Fruit fly (Drosophila melanogaster): ENCODE results near the gene Ank2.

Gene Ank2

DNA sequence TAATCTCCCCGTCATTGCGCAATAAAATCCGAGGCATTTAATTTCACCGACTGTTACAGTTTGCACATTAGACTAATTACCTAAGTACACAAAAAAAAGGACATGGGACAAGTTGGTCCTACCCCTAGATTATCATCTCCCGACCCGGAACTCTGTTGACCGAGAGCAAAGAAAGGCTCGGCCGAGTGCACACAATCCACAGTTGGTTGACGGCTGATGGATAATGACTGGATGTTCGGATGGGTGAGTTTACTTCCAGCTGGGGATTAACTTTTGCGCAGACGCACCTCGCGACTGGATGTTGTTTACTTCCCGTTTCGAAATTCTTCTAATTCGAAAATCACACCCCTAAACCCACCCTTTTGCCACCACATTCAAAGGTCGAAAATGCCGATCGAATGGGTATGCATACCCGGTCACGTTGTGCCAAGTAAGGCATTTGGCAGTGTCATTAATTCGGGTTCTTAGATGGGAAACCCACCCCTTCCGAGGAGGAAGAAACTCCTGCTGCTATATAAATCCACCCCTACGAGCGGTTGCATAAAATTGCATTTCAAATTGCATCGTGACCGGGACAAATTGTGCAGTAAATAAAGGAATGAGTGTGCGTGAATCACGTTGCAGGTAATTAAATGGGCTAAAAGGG lies 3.8 kb downstream of the Ank2 start:
- TF ChIP-seq CG12605 (GFP tag; IDR thresholded peaks at IDR 0.05) (peak; percentile 82), CG8301 (tag; optimal IDR thresholded peaks at IDR 0.05) (no peak)

DNA sequence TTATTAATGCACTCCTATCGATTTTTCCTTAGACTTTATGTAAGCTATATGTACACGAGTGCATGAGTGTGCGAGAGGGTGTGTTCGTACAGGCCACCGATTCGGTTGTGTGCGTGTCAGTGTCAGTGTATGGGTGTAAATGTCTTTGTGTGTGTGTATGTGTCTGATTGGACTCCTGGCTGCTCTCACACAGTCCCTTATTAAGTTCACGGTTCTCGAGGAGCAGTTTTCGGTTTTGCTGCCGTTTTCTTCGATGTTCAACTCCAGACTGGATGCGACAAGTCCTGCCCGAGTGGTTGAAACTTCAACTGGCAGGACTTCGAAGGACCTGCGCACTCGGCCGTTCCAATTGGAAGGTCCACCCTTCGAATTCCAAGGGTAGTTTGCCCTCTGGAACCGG lies 4.8 kb downstream of the Ank2 start:
- TF ChIP-seq CG14655 (GFP tag; optimal IDR thresholded peaks at IDR 0.05) (no peak), Snoo (tag; optimal IDR thresholded peaks at IDR 0.05) (no peak), Pif1A (GFP tag; optimal IDR thresholded peaks at IDR 0.05) (no peak), CG15710 (tag; optimal IDR thresholded peaks at IDR 0.05) (no peak), Pif1B (GFP tag; optimal IDR thresholded peaks at IDR 0.05) (no peak), D1 (tag; optimal IDR thresholded peaks at IDR 0.05) (no peak), CG32121 (GFP tag; IDR thresholded peaks at IDR 0.05) (no peak), CG17806 (tag; optimal IDR thresholded peaks at IDR 0.05) (no peak), EcR (GFP tag; optimal IDR thresholded peaks at IDR 0.05) (no peak), CG9948 (tag; optimal IDR thresholded peaks at IDR 0.05) (no peak), CG8301 (tag; optimal IDR thresholded peaks at IDR 0.05) (no peak), gl (tag; optimal IDR thresholded peaks at IDR 0.05) (no peak), rn (GFP tag; IDR thresholded peaks at IDR 0.05) (no peak), CG12605 (GFP tag; IDR thresholded peaks at IDR 0.05) (no peak)

DNA sequence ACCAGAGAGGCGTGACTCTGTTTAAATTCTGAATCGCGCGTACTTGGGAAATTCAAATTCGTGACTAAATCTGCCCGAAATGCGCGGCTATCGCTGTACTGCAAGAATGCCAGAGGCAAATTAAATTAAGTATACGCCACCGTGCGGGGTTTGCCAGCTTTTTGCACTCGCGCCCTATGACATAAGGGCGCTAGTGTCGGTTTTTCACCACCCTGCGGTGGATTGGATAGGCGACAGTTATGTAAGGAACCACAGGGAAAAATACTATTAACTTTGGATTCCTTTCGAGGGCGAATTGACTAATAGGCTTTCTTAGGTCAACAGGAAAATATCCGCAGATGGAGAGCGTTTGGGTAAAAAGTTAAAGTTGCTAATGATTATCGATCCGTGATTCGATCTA lies 22.6 kb downstream of the Ank2 start, which contains the start of gene CG44195:
Gene CG44195, minus strand, starts transcription at position 101 of the 400 bp plus-strand sequence.
- TF ChIP-seq CG8301 (tag; optimal IDR thresholded peaks at IDR 0.05): no peak
- no peak for TF ChIP-seq CG14655 (GFP tag; optimal IDR thresholded peaks at IDR 0.05)
- no peak for TF ChIP-seq CG13204 (GFP tag; optimal IDR thresholded peaks at IDR 0.05)
- no peak for TF ChIP-seq CG10348 (GFP tag; IDR thresholded peaks at IDR 0.05)
- TF ChIP-seq CG12605 (GFP tag; IDR thresholded peaks at IDR 0.05): no peak
- TF ChIP-seq CG17806 (tag; optimal IDR thresholded peaks at IDR 0.05): no peak
- TF ChIP-seq CG9948 (tag; optimal IDR thresholded peaks at IDR 0.05): no peak
- TF ChIP-seq fd96Ca (GFP tag; IDR thresholded peaks at IDR 0.05): no peak

DNA sequence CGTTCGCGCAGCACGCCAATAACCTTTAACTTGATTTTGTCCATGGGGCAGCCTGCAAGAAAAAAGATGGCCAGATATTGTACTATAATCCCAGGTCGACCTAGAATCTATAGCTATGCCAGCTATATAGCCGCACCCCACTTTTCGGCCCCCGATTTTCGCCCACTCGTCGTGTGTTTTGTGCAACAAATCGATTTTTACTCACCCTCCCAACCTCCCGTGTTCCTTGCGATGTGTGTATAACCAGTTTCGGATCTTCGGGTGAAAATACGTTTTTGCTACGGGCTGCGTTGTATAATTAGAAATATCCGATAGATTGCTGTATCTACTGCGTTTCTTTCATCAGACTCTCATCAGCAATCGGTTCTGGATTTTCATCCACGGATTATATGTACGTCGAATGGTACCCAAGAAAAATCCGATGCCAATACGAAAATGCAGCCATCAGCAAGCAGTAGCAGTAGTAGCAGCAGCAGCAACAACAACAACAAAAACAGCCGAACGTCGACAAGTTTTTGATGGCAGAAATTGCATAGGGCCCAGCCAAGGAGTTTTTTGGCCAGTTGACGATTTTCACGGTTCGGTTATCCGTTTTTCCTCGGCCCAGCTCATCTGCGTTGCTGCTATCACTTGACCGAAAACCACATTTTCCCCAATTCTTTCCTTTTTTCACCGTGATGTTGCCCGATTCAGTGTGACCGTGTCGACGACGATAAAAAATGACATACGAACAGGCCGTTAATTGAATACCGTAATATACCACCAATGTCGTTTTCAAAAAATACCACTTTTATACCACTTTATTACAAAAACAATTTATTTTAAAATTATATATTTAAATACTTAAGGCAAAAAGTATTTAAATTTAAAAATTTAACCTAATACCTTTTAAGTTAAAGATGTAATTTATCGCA lies 63.9 kb downstream of the Ank2 start, which contains the start of gene CG7492:
Gene CG7492, minus strand, starts transcription at position 705 of the 914 bp plus-strand sequence.
- TF ChIP-seq CG32121 (GFP tag; IDR thresholded peaks at IDR 0.05) (no peak), CG4496 (GFP tag; IDR thresholded peaks at IDR 0.05) (no peak)

DNA sequence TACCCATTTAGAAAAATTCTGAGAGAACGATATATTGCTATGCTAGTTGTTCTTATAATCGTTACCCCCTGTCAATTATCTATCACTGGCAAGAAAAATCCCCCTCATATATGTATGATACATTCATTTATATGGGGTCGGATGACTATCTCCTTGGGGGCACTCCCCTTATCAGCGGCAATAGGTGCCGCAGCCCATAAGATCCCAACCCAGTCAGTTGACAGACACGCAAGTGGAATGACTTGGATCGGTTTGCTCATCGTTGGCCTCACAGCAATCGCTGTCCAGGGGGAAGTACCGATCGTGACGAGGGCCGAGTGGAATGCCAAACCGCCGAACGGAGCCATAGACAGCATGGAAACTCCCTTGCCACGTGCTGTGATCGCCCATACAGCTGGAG lies 67.2 kb downstream of the Ank2 start, which contains the start of gene PGRP-SD:
Gene PGRP-SD, plus strand, starts transcription at position 213 of the 400 bp plus-strand sequence.
- TF ChIP-seq CG13204 (GFP tag; optimal IDR thresholded peaks at IDR 0.05) (no peak), Pif1A (GFP tag; optimal IDR thresholded peaks at IDR 0.05) (no peak)

DNA sequence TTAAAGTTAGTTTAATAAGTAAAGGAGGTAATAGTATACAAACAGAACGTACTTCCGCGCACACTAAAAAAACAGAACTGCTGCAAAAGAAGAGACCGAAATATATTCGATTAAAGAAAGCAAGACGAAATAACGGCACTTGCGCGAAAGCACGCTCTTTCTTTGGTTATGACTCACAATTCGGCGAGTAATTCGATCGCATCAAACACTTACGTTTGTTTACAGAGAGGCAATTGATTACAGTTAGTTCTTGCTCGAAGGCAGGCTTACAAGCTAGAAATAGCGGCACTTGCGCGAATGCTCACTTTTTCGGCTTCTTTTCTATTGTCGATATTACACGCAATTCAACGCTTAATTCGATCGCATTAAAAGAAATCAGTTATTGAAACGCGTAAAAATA lies 67.9 kb downstream of the Ank2 start, which contains the start of gene CG32373:
Gene CG32373, plus strand, starts transcription at position 301 of the 400 bp plus-strand sequence.
- TF ChIP-seq fd96Ca (GFP tag; IDR thresholded peaks at IDR 0.05) (no peak), CG12605 (GFP tag; IDR thresholded peaks at IDR 0.05) (no peak), CG17806 (tag; optimal IDR thresholded peaks at IDR 0.05) (no peak), CG34367 (tag; optimal IDR thresholded peaks at IDR 0.05) (no peak), gl (tag; optimal IDR thresholded peaks at IDR 0.05) (no peak), CG32121 (GFP tag; IDR thresholded peaks at IDR 0.05) (no peak), Pif1B (GFP tag; optimal IDR thresholded peaks at IDR 0.05) (no peak), EcR (GFP tag; optimal IDR thresholded peaks at IDR 0.05) (no peak), CG9948 (tag; optimal IDR thresholded peaks at IDR 0.05) (no peak), D1 (tag; optimal IDR thresholded peaks at IDR 0.05) (no peak), rn (GFP tag; IDR thresholded peaks at IDR 0.05) (no peak), CG10348 (GFP tag; IDR thresholded peaks at IDR 0.05) (no peak), Snoo (tag; optimal IDR thresholded peaks at IDR 0.05) (no peak), CG13204 (GFP tag; optimal IDR thresholded peaks at IDR 0.05) (no peak), CG4496 (GFP tag; IDR thresholded peaks at IDR 0.05) (no peak), CG8301 (tag; optimal IDR thresholded peaks at IDR 0.05) (no peak), CG14655 (GFP tag; optimal IDR thresholded peaks at IDR 0.05) (no peak), Pif1A (GFP tag; optimal IDR thresholded peaks at IDR 0.05) (no peak), Ets98B (GFP tag; IDR thresholded peaks at IDR 0.05) (no peak), CG8159 (tag; optimal IDR thresholded peaks at IDR 0.05) (no peak)

DNA sequence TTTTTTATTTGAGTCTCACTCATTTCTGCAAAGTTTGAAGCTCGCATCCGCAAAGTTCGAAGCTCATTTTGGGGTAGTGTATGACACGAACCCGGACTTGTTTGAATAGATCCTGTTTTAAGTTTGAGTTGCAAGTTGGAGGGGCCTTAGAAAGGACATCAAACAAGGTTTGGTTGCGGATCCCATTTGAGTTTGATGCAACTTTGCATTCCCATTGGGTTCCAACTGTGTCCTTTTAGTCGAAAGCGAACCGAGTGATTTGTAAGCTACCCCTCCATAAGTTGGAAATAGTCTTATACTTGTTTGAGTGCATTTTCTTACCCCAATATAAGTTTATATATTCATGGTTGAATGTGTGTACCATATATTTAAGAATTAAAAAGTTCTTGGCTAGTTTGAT lies 74.6 kb downstream of the Ank2 start:
- TF ChIP-seq CG12605 (GFP tag; IDR thresholded peaks at IDR 0.05): no peak
- no peak for TF ChIP-seq gl (tag; optimal IDR thresholded peaks at IDR 0.05)
- TF ChIP-seq Snoo (tag; optimal IDR thresholded peaks at IDR 0.05): no peak
- no peak for TF ChIP-seq CG8301 (tag; optimal IDR thresholded peaks at IDR 0.05)
- no peak for TF ChIP-seq CG10348 (GFP tag; IDR thresholded peaks at IDR 0.05)
- no peak for TF ChIP-seq D1 (tag; optimal IDR thresholded peaks at IDR 0.05)
- TF ChIP-seq Pif1A (GFP tag; optimal IDR thresholded peaks at IDR 0.05): no peak
- no peak for TF ChIP-seq CG32121 (GFP tag; IDR thresholded peaks at IDR 0.05)
- TF ChIP-seq CG4496 (GFP tag; IDR thresholded peaks at IDR 0.05): no peak
- TF ChIP-seq CG15710 (tag; optimal IDR thresholded peaks at IDR 0.05): no peak
- TF ChIP-seq CG34367 (tag; optimal IDR thresholded peaks at IDR 0.05): no peak
- no peak for TF ChIP-seq Ets98B (GFP tag; IDR thresholded peaks at IDR 0.05)
- no peak for TF ChIP-seq CG17806 (tag; optimal IDR thresholded peaks at IDR 0.05)
- TF ChIP-seq CG13204 (GFP tag; optimal IDR thresholded peaks at IDR 0.05): no peak
- no peak for TF ChIP-seq fd96Ca (GFP tag; IDR thresholded peaks at IDR 0.05)
- TF ChIP-seq CG8159 (tag; optimal IDR thresholded peaks at IDR 0.05): no peak
